Worm (Caenorhabditis elegans): Measurements from ENCODE around the gene mxl-1.

ce11 chrV:11271051-11271450 is 26.4 kb downstream of the mxl-1 start, which contains the start of gene clec-222:
- TF ChIP-seq pha-4 (tag; optimal IDR thresholded peaks at IDR 0.05) (no peak), lin-15B (tag; optimal IDR thresholded peaks at IDR 0.05) (no peak), unc-39 (tag; optimal IDR thresholded peaks at IDR 0.05) (no peak), nhr-25 (tag; optimal IDR thresholded peaks at IDR 0.05) (no peak), ama-1 (optimal IDR thresholded peaks at IDR 0.05) (no peak), nfya-1 (tag; optimal IDR thresholded peaks at IDR 0.05; ENCODE audit: insufficient read depth) (no peak), zag-1 (tag; optimal IDR thresholded peaks at IDR 0.05) (no peak)

Data from whole organism, L3 larva.